Fruit fly (Drosophila melanogaster): ENCODE data around the gene CG6144.

The CG6144 gene

dm6 chr2L:10504895-10505294 lies 16.4 kb downstream of the CG6144 start (continued):
- peak; percentile 10; the same call in 1 of the 2 replicates for TF ChIP-seq HLH3B (GFP tag; IDR thresholded peaks at IDR 0.05)
- no peak; the same call in 1 of the 2 replicates for TF ChIP-seq Rfx (GFP tag; IDR thresholded peaks at IDR 0.05)
- peak; percentile 17 for TF ChIP-seq CG11504 (tag; optimal IDR thresholded peaks at IDR 0.05)
- peak; percentile 16 for TF ChIP-seq CG2712 (tag; optimal IDR thresholded peaks at IDR 0.05)
- no peak for TF ChIP-seq Sry-β (GFP tag; optimal IDR thresholded peaks at IDR 0.05)
- no peak for TF ChIP-seq emc (GFP tag; optimal IDR thresholded peaks at IDR 0.05)
- TF ChIP-seq Gsc (GFP tag; IDR thresholded peaks at IDR 0.05) = no peak
- no peak for TF ChIP-seq CG5245 (GFP tag; optimal IDR thresholded peaks at IDR 0.05)
- peak; percentile 34 for TF ChIP-seq sqz (GFP tag; optimal IDR thresholded peaks at IDR 0.05)
- no peak for TF ChIP-seq CG8281 (tag; optimal IDR thresholded peaks at IDR 0.05)
- 0 out of 3 replicates have a peak, but pooled peaks have one; percentile 12 for TF ChIP-seq gce (GFP tag; IDR thresholded peaks at IDR 0.05)
- no peak for TF ChIP-seq z (GFP tag; IDR thresholded peaks at IDR 0.05)
- TF ChIP-seq CG2678 (tag; optimal IDR thresholded peaks at IDR 0.05) = no peak
- no peak for TF ChIP-seq bcd (GFP tag; optimal IDR thresholded peaks at IDR 0.05)
- TF ChIP-seq Lpt (GFP tag; optimal IDR thresholded peaks at IDR 0.05) = no peak
- TF ChIP-seq CG6689 (GFP tag; IDR thresholded peaks at IDR 0.05) = no peak
- TF ChIP-seq NFAT (GFP tag; IDR thresholded peaks at IDR 0.05) = no peak
- peak; percentile 29 for TF ChIP-seq odd (GFP tag; optimal IDR thresholded peaks at IDR 0.05)
- no peak for TF ChIP-seq CG17186 (GFP tag; optimal IDR thresholded peaks at IDR 0.05)
- no peak for TF ChIP-seq en (GFP tag; optimal IDR thresholded peaks at IDR 0.05)
- TF ChIP-seq Deaf1 (tag; optimal IDR thresholded peaks at IDR 0.05) = no peak
- peak; percentile 72 for TF ChIP-seq CG6813 (GFP tag; optimal IDR thresholded peaks at IDR 0.05)
- TF ChIP-seq CG10565 (GFP tag; optimal IDR thresholded peaks at IDR 0.05) = no peak
- TF ChIP-seq dysf (GFP tag; IDR thresholded peaks at IDR 0.05) = no peak
- no peak for TF ChIP-seq ems (GFP tag; optimal IDR thresholded peaks at IDR 0.05)
- no peak for TF ChIP-seq Ets97D (GFP tag; optimal IDR thresholded peaks at IDR 0.05)
- TF ChIP-seq CG11696 (GFP tag; IDR thresholded peaks at IDR 0.05) = peak; percentile 71
- peak in 1 of 3 experiments; percentile 52 for TF ChIP-seq lola (GFP tag; optimal IDR thresholded peaks at IDR 0.05)
- peak; percentile 43; the same call in 1 of the 2 replicates for TF ChIP-seq CG4360 (GFP tag; IDR thresholded peaks at IDR 0.05)
- peak; percentile 55 for TF ChIP-seq fd64A (GFP tag; optimal IDR thresholded peaks at IDR 0.05)
- TF ChIP-seq Mrtf (GFP tag; IDR thresholded peaks at IDR 0.05) = no peak
- peak; percentile 63 for TF ChIP-seq CG15601 (tag; optimal IDR thresholded peaks at IDR 0.05)
- TF ChIP-seq zen2 (GFP tag; IDR thresholded peaks at IDR 0.05; ENCODE audit: partially characterized antibody) = no peak
- no peak for TF ChIP-seq hkb (optimal IDR thresholded peaks at IDR 0.05)
- no peak for TF ChIP-seq hkb (GFP tag; IDR thresholded peaks at IDR 0.05)
- TF ChIP-seq prd (optimal IDR thresholded peaks at IDR 0.05) = no peak
- no peak; the same call in 2 of the 3 replicates for TF ChIP-seq prd (GFP tag; IDR thresholded peaks at IDR 0.05)
- TF ChIP-seq CG6791 (GFP tag; IDR thresholded peaks at IDR 0.05; ENCODE audit: partially characterized antibody) = peak; percentile 31; the same call in 1 of the 3 replicates
- TF ChIP-seq ewg (GFP tag; optimal IDR thresholded peaks at IDR 0.05) = no peak
- TF ChIP-seq CG7745 (tag; optimal IDR thresholded peaks at IDR 0.05) = peak; percentile 27
- no peak for TF ChIP-seq CG18476 (GFP tag; optimal IDR thresholded peaks at IDR 0.05)
- TF ChIP-seq CG31441 (GFP tag; IDR thresholded peaks at IDR 0.05) = no peak
- no peak for TF ChIP-seq CG34422 (GFP tag; IDR thresholded peaks at IDR 0.05)
- TF ChIP-seq CG9797 (GFP tag; optimal IDR thresholded peaks at IDR 0.05) = no peak
- no peak for TF ChIP-seq chinmo (GFP tag; IDR thresholded peaks at IDR 0.05; ENCODE audit: partially characterized antibody)
- TF ChIP-seq Oaz (GFP tag; IDR thresholded peaks at IDR 0.05) = no peak
- TF ChIP-seq CG7963 (GFP tag; IDR thresholded peaks at IDR 0.05; ENCODE audit: partially characterized antibody) = no peak
- TF ChIP-seq Bteb2 (GFP tag; optimal IDR thresholded peaks at IDR 0.05) = no peak
- peak; percentile 4 for TF ChIP-seq NC2β (GFP tag; optimal IDR thresholded peaks at IDR 0.05)
- no peak for TF ChIP-seq phol (tag; optimal IDR thresholded peaks at IDR 0.05)
- no peak for TF ChIP-seq nom (GFP tag; optimal IDR thresholded peaks at IDR 0.05)

All from whole organism, embryonic.